Worm (Caenorhabditis elegans) whole organism, young adult: Measurements from ENCODE around the gene ima-3.

ENCODE experiments used
- attf-5 ChIP-seq: fragments of 200-800 bp; sonication (Bioruptor generic); optimal IDR thresholded peaks from 2 replicates; lab custom pipeline; 2018; ENCODE audit warnings: mild to moderate bottlenecking, missing genetic modification characterization, missing compliant biosample characterization
- chd-7 ChIP-seq: sonication (generic microtip); optimal IDR thresholded peaks from 2 replicates; lab custom pipeline; 2016; ENCODE audit warnings: mild to moderate bottlenecking, missing genetic modification characterization, moderate library complexity, missing compliant biosample characterization
- him-1 ChIP-seq: sonication (generic microtip); optimal IDR thresholded peaks from 2 replicates; lab custom pipeline; 2016; ENCODE audit warnings: missing genotype, missing genetic modification reagents, missing genetic modification characterization, missing compliant biosample characterization
- hmg-20 ChIP-seq: fragments of 200-800 bp; sonication (Bioruptor generic); IDR thresholded peaks from 2 replicates; pipeline ENCODE4 v1.3.6; 2022; ENCODE audit warnings: missing genetic modification reagents, missing genetic modification characterization, missing compliant biosample characterization
- let-607 ChIP-seq, 2 experiments: fragments of 200-800 bp in 1 of 2; sonication (Bioruptor generic) in 1 of 2; sonication (generic microtip) in 1 of 2; optimal IDR thresholded peaks; 2 replicates each; lab custom pipeline; 2016 to 2018; ENCODE audit warnings: mild to moderate bottlenecking in 2 of 2, missing compliant biosample characterization in 2 of 2, missing genetic modification characterization in 2 of 2, moderate library complexity in 2 of 2, missing genotype in 1 of 2
- mes-4 ChIP-seq: sonication (generic microtip); optimal IDR thresholded peaks from 2 replicates; lab custom pipeline; 2016; ENCODE audit warnings: missing genotype, missing genetic modification characterization, missing compliant biosample characterization
- mxl-1 ChIP-seq: sonication (generic microtip); optimal IDR thresholded peaks from 2 replicates; lab custom pipeline; 2016; ENCODE audit warnings: missing genetic modification characterization, missing compliant biosample characterization
- nfya-1 ChIP-seq: sonication (generic microtip); optimal IDR thresholded peaks from 2 replicates; lab custom pipeline; 2017; ENCODE audit warnings: antibody characterized with exemption, missing compliant biosample characterization, missing genetic modification characterization, borderline replicate concordance; ENCODE audit not compliant: insufficient read depth
- nfya-2 ChIP-seq: fragments of 200-800 bp; sonication (Bioruptor generic); IDR thresholded peaks from 2 replicates; pipeline ENCODE4 v1.3.6; 2022; ENCODE audit warnings: missing genetic modification reagents, missing genetic modification characterization, missing compliant biosample characterization
- nfyb-1 ChIP-seq: fragments of 200-800 bp; sonication (Bioruptor generic); IDR thresholded peaks from 2 replicates; pipeline ENCODE4 v1.3.6; 2022; ENCODE audit warnings: missing genetic modification reagents, missing genetic modification characterization, missing compliant biosample characterization
- sea-2 ChIP-seq: fragments of 200-800 bp; sonication (Bioruptor generic); IDR thresholded peaks from 2 replicates; pipeline ENCODE4 v1.3.6; 2022; ENCODE audit warnings: missing genetic modification characterization, missing compliant biosample characterization
- sptf-2 ChIP-seq: fragments of 200-800 bp; sonication (Bioruptor generic); optimal IDR thresholded peaks from 2 replicates; lab custom pipeline; 2018; ENCODE audit warnings: mild to moderate bottlenecking, missing genetic modification characterization, missing compliant biosample characterization
- unc-62 ChIP-seq: fragments of 150-350 bp; optimal IDR thresholded peaks from 2 replicates; lab custom pipeline; 2014; ENCODE audit warnings: missing biosample characterization, missing genetic modification reagents, missing genetic modification characterization

DNA sequence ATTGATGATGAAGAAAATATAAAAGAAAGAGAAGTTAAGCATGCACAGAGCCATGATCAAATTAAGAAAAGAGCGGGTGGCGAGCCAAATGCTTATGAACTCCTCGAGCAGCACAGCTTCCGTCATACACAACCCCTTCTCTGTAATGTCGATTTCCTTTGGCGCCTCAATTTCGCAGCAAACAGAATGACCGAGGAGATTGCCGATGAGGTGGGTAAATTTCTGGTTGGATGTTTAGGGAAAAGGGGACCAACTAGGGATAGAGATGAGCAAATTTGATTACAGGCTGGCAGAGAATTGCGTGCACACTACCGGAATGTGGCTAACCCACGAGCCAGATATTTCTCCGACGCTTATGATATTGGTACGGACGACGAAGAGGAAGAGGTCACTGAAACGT, 43.9 kb upstream of the ima-3 start:
- no peak for TF ChIP-seq mes-4 (tag; lab: Kevin White, UChicago)
- TF ChIP-seq hmg-20 (GFP tag; lab: Robert Waterston, UW): no peak
- no peak for TF ChIP-seq nfya-2 (GFP tag; lab: Robert Waterston, UW)
- TF ChIP-seq sea-2: no peak
- TF ChIP-seq attf-5 (GFP tag; lab: Kevin White, UChicago): no peak
- TF ChIP-seq chd-7: no peak
- TF ChIP-seq unc-62: no peak
- no peak for TF ChIP-seq let-607 (tag; optimal IDR thresholded peaks at IDR 0.05; lab: Kevin White, UChicago)
- TF ChIP-seq nfyb-1 (GFP tag; lab: Robert Waterston, UW): no peak
- TF ChIP-seq sptf-2 (GFP tag; lab: Kevin White, UChicago): no peak
- TF ChIP-seq mxl-1: no peak
- no peak for TF ChIP-seq him-1
- TF ChIP-seq nfya-1: no peak
